Fruit fly (Drosophila melanogaster): ENCODE data around the gene fit.

Gene fit

dm6 chr3R:21862137-21862850 lies 22.0 kb downstream of the fit start:
- TF ChIP-seq ey (GFP tag; optimal IDR thresholded peaks at IDR 0.05) (no peak), h (GFP tag; optimal IDR thresholded peaks at IDR 0.05) (no peak), CrebA (GFP tag; optimal IDR thresholded peaks at IDR 0.05; ENCODE audit: borderline replicate concordance) (no peak), OdsH (GFP tag; optimal IDR thresholded peaks at IDR 0.05) (no peak), fru (GFP tag; optimal IDR thresholded peaks at IDR 0.05) (no peak), sage (GFP tag; optimal IDR thresholded peaks at IDR 0.05) (no peak), Hnf4 (GFP tag; optimal IDR thresholded peaks at IDR 0.05) (no peak), sv (GFP tag; optimal IDR thresholded peaks at IDR 0.05) (no peak), br (GFP tag; optimal IDR thresholded peaks at IDR 0.05) (no peak), foxo (GFP tag; optimal IDR thresholded peaks at IDR 0.05) (no peak), dl (GFP tag; optimal IDR thresholded peaks at IDR 0.05; ENCODE audit: insufficient read depth in 1 of 2, partially characterized antibody in 2 of 2) (no peak), Dif (GFP tag; optimal IDR thresholded peaks at IDR 0.05; ENCODE audit: partially characterized antibody) (no peak), CG9705 (GFP tag; optimal IDR thresholded peaks at IDR 0.05) (no peak), rgr (GFP tag; optimal IDR thresholded peaks at IDR 0.05) (no peak), N (GFP tag; optimal IDR thresholded peaks at IDR 0.05) (no peak), Rel (GFP tag; optimal IDR thresholded peaks at IDR 0.05) (no peak), Rel (tag; optimal IDR thresholded peaks at IDR 0.05) (no peak), Vsx2 (GFP tag; optimal IDR thresholded peaks at IDR 0.05; ENCODE audit: partially characterized antibody) (no peak), pan (optimal IDR thresholded peaks at IDR 0.05) (no peak)

- no peak for TF ChIP-seq lola (GFP tag; optimal IDR thresholded peaks at IDR 0.05)
- peak; percentile 76 for TF ChIP-seq dsf (GFP tag; optimal IDR thresholded peaks at IDR 0.05; ENCODE audit: borderline replicate concordance)
- no peak for TF ChIP-seq Myc (optimal IDR thresholded peaks at IDR 0.05)
- peak; percentile 5 for TF ChIP-seq sv (GFP tag; optimal IDR thresholded peaks at IDR 0.05)
- peak; percentile 97 for TF ChIP-seq fru (GFP tag; optimal IDR thresholded peaks at IDR 0.05)
- TF ChIP-seq pan (optimal IDR thresholded peaks at IDR 0.05), result no peak
- peak; percentile 68 for TF ChIP-seq CG32264 (GFP tag; optimal IDR thresholded peaks at IDR 0.05)
- no peak for TF ChIP-seq Dif (GFP tag; optimal IDR thresholded peaks at IDR 0.05; ENCODE audit: partially characterized antibody)
- peak in 1 of 2 experiments; percentile 96 for TF ChIP-seq foxo (GFP tag; optimal IDR thresholded peaks at IDR 0.05)
- no peak for TF ChIP-seq Vsx2 (GFP tag; optimal IDR thresholded peaks at IDR 0.05; ENCODE audit: partially characterized antibody)
- peak; percentile 85 for TF ChIP-seq Jra (GFP tag; optimal IDR thresholded peaks at IDR 0.05)
- peak; percentile 12 for TF ChIP-seq Mio (GFP tag; optimal IDR thresholded peaks at IDR 0.05)
- TF ChIP-seq sage (GFP tag; optimal IDR thresholded peaks at IDR 0.05), result peak; percentile 86
- TF ChIP-seq Hr78 (GFP tag; optimal IDR thresholded peaks at IDR 0.05), result no peak
- TF ChIP-seq Sp1 (GFP tag; optimal IDR thresholded peaks at IDR 0.05), result peak; percentile 95
- TF ChIP-seq h (GFP tag; optimal IDR thresholded peaks at IDR 0.05), result peak; percentile 96
- peak; percentile 85 for TF ChIP-seq CG9705 (GFP tag; optimal IDR thresholded peaks at IDR 0.05)
- peak; percentile 95 for TF ChIP-seq HLH106 (tag; optimal IDR thresholded peaks at IDR 0.05)
- no peak for TF ChIP-seq Abd-B (GFP tag; optimal IDR thresholded peaks at IDR 0.05)
- TF ChIP-seq br (GFP tag; optimal IDR thresholded peaks at IDR 0.05), result peak; percentile 95
- TF ChIP-seq Hnf4 (GFP tag; optimal IDR thresholded peaks at IDR 0.05), result peak; percentile 91
- TF ChIP-seq CrebA (GFP tag; optimal IDR thresholded peaks at IDR 0.05; ENCODE audit: borderline replicate concordance), result peak; percentile 8
- TF ChIP-seq woc (GFP tag; optimal IDR thresholded peaks at IDR 0.05), result peak; percentile 89
- peak; percentile 70 for TF ChIP-seq Rel (GFP tag; optimal IDR thresholded peaks at IDR 0.05)
- peak; percentile 75 for TF ChIP-seq Rel (tag; optimal IDR thresholded peaks at IDR 0.05)
- TF ChIP-seq brk (GFP tag; optimal IDR thresholded peaks at IDR 0.05), result peak; percentile 85
- TF ChIP-seq GATAd (GFP tag; optimal IDR thresholded peaks at IDR 0.05), result peak; percentile 1
- peak; percentile 94 for TF ChIP-seq psq (GFP tag; optimal IDR thresholded peaks at IDR 0.05)
- TF ChIP-seq ey (GFP tag; optimal IDR thresholded peaks at IDR 0.05), result peak; percentile 95
- TF ChIP-seq tai (GFP tag; optimal IDR thresholded peaks at IDR 0.05), result peak; percentile 83
- no peak for TF ChIP-seq dl (GFP tag; optimal IDR thresholded peaks at IDR 0.05; ENCODE audit: insufficient read depth in 1 of 2, partially characterized antibody in 2 of 2)
- TF ChIP-seq dmrt93B (GFP tag; optimal IDR thresholded peaks at IDR 0.05), result peak; percentile 84
- peak; percentile 92 for TF ChIP-seq rgr (GFP tag; optimal IDR thresholded peaks at IDR 0.05)
- TF ChIP-seq OdsH (GFP tag; optimal IDR thresholded peaks at IDR 0.05), result peak; percentile 92
These were observed 24.7 kb downstream of the fit start for dm6 chr3R:21859509-21859908.

Data from whole organism, wandering third instar larva.